Fruit fly (Drosophila melanogaster): ENCODE measurements around the gene LPCAT.
A peak's percentile ranks its signal among the peaks of the same experiment; 100 is the strongest.

Gene LPCAT

dm6 chrX:9554346-9554808 is 25.4 kb downstream of the LPCAT start, which contains the start of gene RpS28b (continued):
- TF ChIP-seq Dif (GFP tag; optimal IDR thresholded peaks at IDR 0.05; ENCODE audit: partially characterized antibody) (peak; percentile 3), sv (GFP tag; optimal IDR thresholded peaks at IDR 0.05) (peak; percentile 58)

dm6 chrX:9553545-9554320 is 26.1 kb downstream of the LPCAT start:
- TF ChIP-seq Dif (GFP tag; optimal IDR thresholded peaks at IDR 0.05; ENCODE audit: partially characterized antibody) = peak; percentile 24
- TF ChIP-seq CrebA (GFP tag; optimal IDR thresholded peaks at IDR 0.05; ENCODE audit: borderline replicate concordance) = peak; percentile 97
- peak; percentile 88 for TF ChIP-seq fru (GFP tag; optimal IDR thresholded peaks at IDR 0.05)
- TF ChIP-seq dsf (GFP tag; optimal IDR thresholded peaks at IDR 0.05; ENCODE audit: borderline replicate concordance) = peak; percentile 27
- no peak for TF ChIP-seq Hr78 (GFP tag; optimal IDR thresholded peaks at IDR 0.05)
- TF ChIP-seq Sp1 (GFP tag; optimal IDR thresholded peaks at IDR 0.05) = peak; percentile 90
- TF ChIP-seq CG9705 (GFP tag; optimal IDR thresholded peaks at IDR 0.05) = peak; percentile 87
- TF ChIP-seq woc (GFP tag; optimal IDR thresholded peaks at IDR 0.05) = peak; percentile 84
- TF ChIP-seq usp (GFP tag; optimal IDR thresholded peaks at IDR 0.05) = no peak
- TF ChIP-seq brk (GFP tag; optimal IDR thresholded peaks at IDR 0.05) = peak; percentile 68
- peak; percentile 86 for TF ChIP-seq br (GFP tag; optimal IDR thresholded peaks at IDR 0.05)
- peak; percentile 87 for TF ChIP-seq OdsH (GFP tag; optimal IDR thresholded peaks at IDR 0.05)
- TF ChIP-seq Abd-B (GFP tag; optimal IDR thresholded peaks at IDR 0.05) = no peak
- peak; percentile 81 for TF ChIP-seq sage (GFP tag; optimal IDR thresholded peaks at IDR 0.05)
- peak; percentile 88 for TF ChIP-seq Myc (optimal IDR thresholded peaks at IDR 0.05)
- peak; percentile 83 for TF ChIP-seq Hnf4 (GFP tag; optimal IDR thresholded peaks at IDR 0.05)
- TF ChIP-seq foxo (GFP tag; optimal IDR thresholded peaks at IDR 0.05) = peak in 1 of 2 experiments; percentile 94
- TF ChIP-seq N (GFP tag; optimal IDR thresholded peaks at IDR 0.05) = no peak
- peak; percentile 53 for TF ChIP-seq Jra (GFP tag; optimal IDR thresholded peaks at IDR 0.05)
- TF ChIP-seq dmrt93B (GFP tag; optimal IDR thresholded peaks at IDR 0.05) = peak; percentile 76
- peak; percentile 87 for TF ChIP-seq ey (GFP tag; optimal IDR thresholded peaks at IDR 0.05)
- TF ChIP-seq dl (GFP tag; optimal IDR thresholded peaks at IDR 0.05; ENCODE audit: insufficient read depth in 1 of 2, partially characterized antibody in 2 of 2) = no peak
- TF ChIP-seq pan (optimal IDR thresholded peaks at IDR 0.05) = no peak
- TF ChIP-seq tai (GFP tag; optimal IDR thresholded peaks at IDR 0.05) = no peak
- TF ChIP-seq Vsx2 (GFP tag; optimal IDR thresholded peaks at IDR 0.05; ENCODE audit: partially characterized antibody) = no peak
- TF ChIP-seq Mio (GFP tag; optimal IDR thresholded peaks at IDR 0.05) = peak; percentile 63
- peak; percentile 68 for TF ChIP-seq CG32264 (GFP tag; optimal IDR thresholded peaks at IDR 0.05)
- peak; percentile 80 for TF ChIP-seq Rel (GFP tag; optimal IDR thresholded peaks at IDR 0.05)
- TF ChIP-seq Rel (tag; optimal IDR thresholded peaks at IDR 0.05) = peak; percentile 78
- no peak for TF ChIP-seq lola (GFP tag; optimal IDR thresholded peaks at IDR 0.05)
- peak; percentile 92 for TF ChIP-seq rgr (GFP tag; optimal IDR thresholded peaks at IDR 0.05)
- TF ChIP-seq h (GFP tag; optimal IDR thresholded peaks at IDR 0.05) = peak; percentile 93
- no peak for TF ChIP-seq jim (GFP tag; optimal IDR thresholded peaks at IDR 0.05)
- peak; percentile 93 for TF ChIP-seq HLH106 (tag; optimal IDR thresholded peaks at IDR 0.05)
- peak; percentile 87 for TF ChIP-seq sv (GFP tag; optimal IDR thresholded peaks at IDR 0.05)
- peak; percentile 75 for TF ChIP-seq Hr83 (GFP tag; optimal IDR thresholded peaks at IDR 0.05; ENCODE audit: poor library complexity, severe bottlenecking)
- no peak for TF ChIP-seq Dfd (GFP tag; optimal IDR thresholded peaks at IDR 0.05)
- peak; percentile 77 for TF ChIP-seq GATAd (GFP tag; optimal IDR thresholded peaks at IDR 0.05)
- TF ChIP-seq psq (GFP tag; optimal IDR thresholded peaks at IDR 0.05) = peak; percentile 81
